Worm (Caenorhabditis elegans): ENCODE data around the gene rep-1.

DNA sequence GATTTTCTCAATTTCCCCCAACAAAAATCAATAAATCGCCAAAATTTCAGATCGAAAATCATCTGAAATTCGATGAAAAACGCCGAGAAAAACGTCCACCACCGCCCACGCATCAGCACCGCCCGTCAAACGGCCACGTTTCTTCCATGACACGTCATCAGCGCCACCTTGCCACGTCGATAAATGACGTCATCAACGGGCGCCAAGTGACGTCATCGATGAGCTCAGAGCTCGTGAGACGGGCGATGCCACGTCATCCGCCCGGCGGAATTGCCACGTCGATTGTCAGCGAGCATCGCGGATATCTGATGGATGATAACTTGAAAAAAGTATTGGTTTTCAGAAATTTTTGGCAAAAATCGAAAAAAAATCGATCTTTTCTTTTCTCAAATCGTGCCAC is 8.9 kb downstream of the rep-1 start:
- TF ChIP-seq C08G9.2 (tag; optimal IDR thresholded peaks at IDR 0.05) (no peak), ceh-31 (tag; optimal IDR thresholded peaks at IDR 0.05) (no peak), T23F11.4 (GFP tag; optimal IDR thresholded peaks at IDR 0.05) (no peak), ets-4 (tag; optimal IDR thresholded peaks at IDR 0.05) (no peak), pqm-1 (tag; optimal IDR thresholded peaks at IDR 0.05) (no peak), nhr-11 (tag; optimal IDR thresholded peaks at IDR 0.05) (no peak), nhr-232 (tag; optimal IDR thresholded peaks at IDR 0.05) (no peak)

All from whole organism, late embryonic.